Fruit fly (Drosophila melanogaster) S2 (cell line): Measurements from ENCODE around the gene CG6675.

ENCODE experiments used
- CG8478 ChIP-seq: fragments of >200 bp; optimal IDR thresholded peaks from 2 replicates; lab custom pipeline; 2018
- CTCF ChIP-seq, 2 experiments: fragments of >200 bp; optimal IDR thresholded peaks; 2 replicates each; lab custom pipeline; 2018

- no peak for TF ChIP-seq CG8478 (lab: Kevin White, UChicago)
- TF ChIP-seq CTCF (optimal IDR thresholded peaks at IDR 0.05; lab: Kevin White, UChicago): no peak
Measured at dm6 chr2L:22107204-22107603, 1.6 kb upstream of the CG6675 start, which contains the start of gene CG10834.
